Fruit fly (Drosophila melanogaster): ENCODE data around the gene CG13978.

Gene CG13978

dm6 chr3R:27502856-27503255, 38.9 kb downstream of the CG13978 start, which contains the start of gene CG5402:
Gene CG5402, minus strand, starts transcription at chr3R:27502956.
- no peak for TF ChIP-seq Gug (GFP tag; IDR thresholded peaks at IDR 0.05)
- no peak for TF ChIP-seq CG15336 (GFP tag; IDR thresholded peaks at IDR 0.05)
- TF ChIP-seq Hr4 (GFP tag; optimal IDR thresholded peaks at IDR 0.05): no peak
- TF ChIP-seq salr (GFP tag; optimal IDR thresholded peaks at IDR 0.05): no peak
- TF ChIP-seq Sox14 (GFP tag; optimal IDR thresholded peaks at IDR 0.05): no peak
- TF ChIP-seq CG10631 (GFP tag; optimal IDR thresholded peaks at IDR 0.05): no peak
- TF ChIP-seq OdsH (GFP tag; optimal IDR thresholded peaks at IDR 0.05): no peak
- no peak for TF ChIP-seq Smox (GFP tag; optimal IDR thresholded peaks at IDR 0.05)
- TF ChIP-seq CG9139 (GFP tag; optimal IDR thresholded peaks at IDR 0.05): no peak
- TF ChIP-seq CG6276 (GFP tag; optimal IDR thresholded peaks at IDR 0.05): no peak
- TF ChIP-seq svp (GFP tag): no peak
- no peak for TF ChIP-seq CG3919 (GFP tag; optimal IDR thresholded peaks at IDR 0.05)
- no peak for TF ChIP-seq topi (GFP tag; optimal IDR thresholded peaks at IDR 0.05)
- no peak for TF ChIP-seq Lpt (GFP tag; optimal IDR thresholded peaks at IDR 0.05)
- no peak for TF ChIP-seq CG31627 (GFP tag; optimal IDR thresholded peaks at IDR 0.05)

Data from whole organism, prepupa.